Fruit fly (Drosophila melanogaster): ENCODE data around the gene UQCR-6.4L.

DNA sequence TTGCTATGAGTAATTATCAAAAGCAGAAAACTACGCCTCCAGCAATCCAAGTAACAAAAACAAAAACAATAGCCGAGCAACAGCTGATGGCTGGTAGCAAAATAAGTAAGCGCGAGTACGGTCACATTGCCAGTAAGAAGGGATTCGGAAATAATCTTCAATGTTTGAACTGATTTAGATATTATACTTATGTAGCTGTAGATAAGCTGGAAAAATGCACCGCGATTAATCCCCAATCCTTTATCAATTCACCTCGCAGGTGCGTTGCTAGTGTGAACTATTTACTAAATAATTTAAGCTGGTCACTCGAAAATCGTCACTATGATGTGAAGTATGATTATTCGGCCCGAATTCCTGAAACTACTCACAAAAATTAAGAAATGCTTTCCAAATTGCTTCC, 20.4 kb downstream of the UQCR-6.4L start, which contains the start of the genes Syx8 and CG32163:
- no peak for TF ChIP-seq cnc (optimal IDR thresholded peaks at IDR 0.05)
- TF ChIP-seq kay (GFP tag; ENCODE audit: borderline replicate concordance): no peak
